Worm (Caenorhabditis elegans): Measurements from ENCODE around the gene C25A11.2.

C25A11.2 gene

DNA sequence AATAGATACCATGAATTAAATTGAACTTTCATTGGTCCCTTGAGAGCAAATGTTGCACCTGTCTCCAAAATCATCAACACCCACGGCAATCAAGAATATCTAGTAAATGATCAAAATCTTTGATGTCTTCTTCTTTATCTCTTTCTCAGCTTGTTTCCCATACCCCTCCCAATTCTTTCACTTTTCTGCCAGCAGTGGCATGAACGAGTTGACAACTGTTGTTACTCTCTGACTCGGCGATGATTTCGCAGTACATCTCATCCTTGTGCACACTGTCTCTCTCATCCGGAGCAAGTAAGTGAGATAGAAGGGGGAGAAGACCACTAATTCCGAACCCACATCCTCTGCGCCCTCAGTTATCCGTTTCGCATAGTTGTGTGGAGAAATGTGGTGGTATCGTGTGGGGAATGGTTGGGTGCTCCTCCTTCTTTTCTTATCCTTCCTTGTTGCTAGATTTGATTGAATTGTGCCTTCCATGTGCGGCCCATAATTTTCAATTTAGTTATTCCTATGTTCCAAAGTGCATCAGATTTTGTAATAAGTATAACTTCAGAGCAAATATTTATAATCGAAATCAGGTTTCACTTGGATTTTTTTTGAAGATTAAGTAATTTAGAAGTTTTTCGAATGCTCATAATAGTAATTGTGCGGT, 47.5 kb downstream of the C25A11.2 start:
- TF ChIP-seq dao-5 (tag; optimal IDR thresholded peaks at IDR 0.05) (no peak), W03F9.2 (tag; optimal IDR thresholded peaks at IDR 0.05) (no peak), him-1 (tag; optimal IDR thresholded peaks at IDR 0.05) (no peak)

DNA sequence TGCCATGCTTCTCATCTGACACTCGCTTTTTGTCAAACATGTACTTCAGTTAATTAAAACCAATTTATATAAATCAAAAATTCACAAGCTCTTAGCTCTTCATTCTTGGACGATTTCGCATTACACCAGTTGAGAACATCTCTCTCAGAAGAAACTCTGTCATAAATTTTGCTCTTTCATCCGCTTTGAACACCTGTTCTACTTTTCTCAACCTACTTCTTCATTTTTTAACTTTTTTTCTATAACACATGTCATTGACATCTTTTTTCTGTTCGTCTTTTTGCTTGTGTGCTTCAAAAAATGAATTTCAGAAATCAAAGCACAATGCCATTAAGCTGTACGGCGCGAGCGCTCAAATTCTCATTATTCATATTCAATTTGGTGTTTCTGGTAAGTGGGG, 49.0 kb downstream of the C25A11.2 start, which contains the start of gene tsp-11:
Gene tsp-11 (plus strand): TSS at position 301 of the 400 bp plus-strand sequence.
- no peak for TF ChIP-seq W03F9.2 (tag; optimal IDR thresholded peaks at IDR 0.05)
- no peak for TF ChIP-seq him-1 (tag; optimal IDR thresholded peaks at IDR 0.05)
- TF ChIP-seq dao-5 (tag; optimal IDR thresholded peaks at IDR 0.05): no peak

Data from whole organism, L4/young adult.